Fruit fly (Drosophila melanogaster) whole organism, pupa: Measurements from ENCODE around the gene CG34302.

Experiments used
- CG10348 ChIP-seq: fragments of 200-800 bp; sonication (Bioruptor generic); IDR thresholded peaks from 2 replicates; pipeline ENCODE4 v1.3.6; 2022; ENCODE audit warnings: missing biosample characterization, missing genetic modification characterization
- CG12605 ChIP-seq: fragments of 200-800 bp; sonication (Bioruptor generic); IDR thresholded peaks from 2 replicates; pipeline ENCODE4 v1.3.6; 2022; ENCODE audit warnings: missing biosample characterization, missing genetic modification characterization
- CG13204 ChIP-seq: fragments of 200-800 bp; sonication (Bioruptor generic); optimal IDR thresholded peaks from 2 replicates; lab custom pipeline; 2018; ENCODE audit warnings: missing biosample characterization, mild to moderate bottlenecking, missing genetic modification characterization, moderate library complexity
- CG14655 ChIP-seq: fragments of 200-800 bp; sonication (Bioruptor generic); optimal IDR thresholded peaks from 3 replicates; lab custom pipeline; 2017; ENCODE audit warnings: mild to moderate bottlenecking, missing biosample characterization, missing genetic modification reagents, missing genetic modification characterization
- CG15710 ChIP-seq: fragments of 200-800 bp; sonication (Bioruptor generic); optimal IDR thresholded peaks from 2 replicates; lab custom pipeline; 2018; ENCODE audit warnings: missing biosample characterization, mild to moderate bottlenecking, missing genetic modification characterization, moderate library complexity
- CG17806 ChIP-seq: fragments of 200-800 bp; sonication (Bioruptor generic); optimal IDR thresholded peaks from 2 replicates; lab custom pipeline; 2018; ENCODE audit warnings: missing biosample characterization, mild to moderate bottlenecking, missing genetic modification characterization, moderate library complexity
- CG32121 ChIP-seq: fragments of 200-800 bp; sonication (Bioruptor generic); IDR thresholded peaks from 2 replicates; pipeline ENCODE4 v1.3.6; 2022; ENCODE audit warnings: missing biosample characterization, missing genetic modification characterization
- CG34367 ChIP-seq: fragments of 200-800 bp; sonication (Bioruptor generic); optimal IDR thresholded peaks from 2 replicates; lab custom pipeline; 2018; ENCODE audit warnings: missing biosample characterization, mild to moderate bottlenecking, missing genetic modification characterization
- CG4496 ChIP-seq: fragments of 200-800 bp; sonication (Bioruptor generic); IDR thresholded peaks from 3 replicates; pipeline ENCODE4 v1.3.6; 2022; ENCODE audit warnings: missing biosample characterization, missing genetic modification characterization
- CG8159 ChIP-seq: fragments of 200-800 bp; sonication (Bioruptor generic); optimal IDR thresholded peaks from 3 replicates; lab custom pipeline; 2018; ENCODE audit warnings: missing biosample characterization, mild to moderate bottlenecking, missing genetic modification characterization, moderate library complexity
- CG8301 ChIP-seq: fragments of 200-800 bp; sonication (Bioruptor generic); optimal IDR thresholded peaks from 2 replicates; lab custom pipeline; 2018; ENCODE audit warnings: missing biosample characterization, mild to moderate bottlenecking, missing genetic modification characterization
- CG9948 ChIP-seq: fragments of 200-800 bp; sonication (Bioruptor generic); optimal IDR thresholded peaks from 2 replicates; lab custom pipeline; 2018; ENCODE audit warnings: missing biosample characterization, mild to moderate bottlenecking, missing genetic modification characterization, moderate library complexity
- D1 ChIP-seq: fragments of 200-800 bp; sonication (Bioruptor generic); optimal IDR thresholded peaks from 2 replicates; lab custom pipeline; 2018; ENCODE audit warnings: missing biosample characterization, mild to moderate bottlenecking, missing genetic modification characterization, moderate library complexity
- EcR ChIP-seq: fragments of 200-800 bp; sonication (Bioruptor generic); optimal IDR thresholded peaks from 3 replicates; lab custom pipeline; 2019; ENCODE audit warnings: missing biosample characterization, missing genetic modification characterization, mild to moderate bottlenecking, moderate library complexity, missing genetic modification reagents
- Ets98B ChIP-seq: fragments of 200-800 bp; sonication (Bioruptor generic); IDR thresholded peaks from 2 replicates; pipeline ENCODE4 v1.3.6; 2022; ENCODE audit warnings: missing biosample characterization, missing genetic modification characterization
- Pif1A ChIP-seq: fragments of 200-800 bp; sonication (Bioruptor generic); optimal IDR thresholded peaks from 3 replicates; lab custom pipeline; 2016; ENCODE audit warnings: missing biosample characterization, missing genetic modification characterization
- Pif1B ChIP-seq: fragments of 200-800 bp; sonication (Bioruptor generic); optimal IDR thresholded peaks from 3 replicates; lab custom pipeline; 2016; ENCODE audit warnings: missing biosample characterization, missing genetic modification characterization
- Snoo ChIP-seq: fragments of 200-800 bp; sonication (Bioruptor generic); optimal IDR thresholded peaks from 3 replicates; lab custom pipeline; 2017; ENCODE audit warnings: missing biosample characterization, mild to moderate bottlenecking, missing genetic modification characterization, inconsistent platforms
- gl ChIP-seq: fragments of 200-800 bp; sonication (Bioruptor generic); optimal IDR thresholded peaks from 2 replicates; lab custom pipeline; 2018; ENCODE audit warnings: missing biosample characterization, mild to moderate bottlenecking, missing genetic modification characterization
- rn ChIP-seq: fragments of 200-800 bp; sonication (Bioruptor generic); IDR thresholded peaks from 2 replicates; pipeline ENCODE4 v1.3.6; 2022; ENCODE audit warnings: missing biosample characterization, missing genetic modification characterization

The CG34302 gene

DNA sequence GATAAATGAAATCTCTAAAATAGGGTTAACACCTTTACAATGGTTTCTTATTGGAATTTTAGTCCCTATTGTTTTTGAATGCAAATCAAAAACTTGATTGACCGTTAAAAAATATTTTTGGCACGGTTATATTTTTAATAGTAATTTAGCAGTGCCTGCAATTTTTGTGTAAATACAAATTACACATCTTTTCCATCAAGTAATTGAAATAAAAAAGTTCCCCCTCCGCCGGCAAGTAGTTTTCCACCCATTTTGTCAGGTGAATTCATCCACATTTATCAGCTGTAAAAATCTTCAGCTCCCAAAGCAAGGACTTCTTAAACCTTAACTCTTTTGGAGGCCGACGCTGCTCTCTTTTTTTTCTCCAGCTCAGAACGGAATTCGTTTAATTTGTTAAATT lies at the start of gene CG34302:
TSS of gene CG34302 (minus strand) at position 101 of the 400 bp plus-strand sequence.
- TF ChIP-seq Ets98B (GFP tag; lab: Robert Waterston, UW) (no peak), CG34367 (tag; lab: Kevin White, UChicago) (no peak), CG14655 (no peak), rn (no peak), Snoo (tag; lab: Kevin White, UChicago) (no peak), CG4496 (GFP tag; lab: Robert Waterston, UW) (no peak), CG8159 (tag; lab: Kevin White, UChicago) (no peak), CG8301 (no peak), D1 (no peak), Pif1A (GFP tag; lab: Kevin White, UChicago) (no peak), CG15710 (tag; lab: Kevin White, UChicago) (no peak), CG10348 (GFP tag; lab: Robert Waterston, UW) (no peak), CG17806 (no peak)

DNA sequence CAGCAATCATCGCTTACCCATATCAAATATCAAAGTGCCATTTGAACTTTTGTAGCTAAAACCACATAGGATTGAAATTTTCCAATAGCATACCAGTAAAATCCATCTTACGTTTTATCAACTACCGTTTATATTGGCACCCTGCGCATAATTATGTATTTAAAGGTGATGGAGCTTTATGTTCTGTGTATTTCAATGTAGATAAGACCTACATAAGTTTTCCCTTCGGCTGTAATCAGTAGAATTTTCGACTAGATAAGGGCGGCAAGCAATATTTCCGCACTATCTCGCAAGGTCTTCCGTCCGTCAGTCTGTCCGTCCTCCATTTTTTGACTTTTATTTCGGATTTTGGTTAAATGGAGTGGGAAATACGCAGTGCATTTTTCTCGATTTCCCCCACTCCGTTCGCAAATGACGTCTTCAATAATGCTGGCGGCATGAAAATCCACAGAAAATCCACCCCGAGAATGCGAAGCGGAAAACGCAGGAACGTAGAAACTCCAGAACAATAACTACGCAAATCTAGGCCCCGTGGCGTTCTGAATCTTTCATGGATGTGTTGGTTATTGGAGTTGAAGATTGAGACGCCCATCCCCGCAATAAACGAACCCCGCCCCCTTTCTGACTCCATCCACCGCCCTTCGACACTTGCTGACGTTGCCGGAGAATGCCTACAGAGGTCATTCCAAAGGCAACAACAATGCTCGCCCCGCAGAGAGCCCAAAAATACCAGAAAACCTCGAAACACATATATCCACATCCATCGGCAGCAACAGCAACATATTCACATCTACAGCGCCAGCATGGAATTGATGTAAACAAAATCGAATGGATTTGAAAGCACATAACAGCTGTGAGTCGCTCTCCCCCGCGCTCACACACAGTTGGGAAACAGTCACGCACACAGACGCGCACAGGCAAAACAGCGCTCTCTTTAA lies 49.5 kb upstream of the CG34302 start:
- TF ChIP-seq Ets98B (GFP tag; lab: Robert Waterston, UW) (no peak), Pif1A (GFP tag; lab: Kevin White, UChicago) (no peak), D1 (no peak), CG4496 (GFP tag; lab: Robert Waterston, UW) (no peak), EcR (GFP tag; lab: Kevin White, UChicago) (no peak), CG10348 (GFP tag; lab: Robert Waterston, UW) (no peak)
- TF ChIP-seq, all 21 proteins: peak for 0

DNA sequence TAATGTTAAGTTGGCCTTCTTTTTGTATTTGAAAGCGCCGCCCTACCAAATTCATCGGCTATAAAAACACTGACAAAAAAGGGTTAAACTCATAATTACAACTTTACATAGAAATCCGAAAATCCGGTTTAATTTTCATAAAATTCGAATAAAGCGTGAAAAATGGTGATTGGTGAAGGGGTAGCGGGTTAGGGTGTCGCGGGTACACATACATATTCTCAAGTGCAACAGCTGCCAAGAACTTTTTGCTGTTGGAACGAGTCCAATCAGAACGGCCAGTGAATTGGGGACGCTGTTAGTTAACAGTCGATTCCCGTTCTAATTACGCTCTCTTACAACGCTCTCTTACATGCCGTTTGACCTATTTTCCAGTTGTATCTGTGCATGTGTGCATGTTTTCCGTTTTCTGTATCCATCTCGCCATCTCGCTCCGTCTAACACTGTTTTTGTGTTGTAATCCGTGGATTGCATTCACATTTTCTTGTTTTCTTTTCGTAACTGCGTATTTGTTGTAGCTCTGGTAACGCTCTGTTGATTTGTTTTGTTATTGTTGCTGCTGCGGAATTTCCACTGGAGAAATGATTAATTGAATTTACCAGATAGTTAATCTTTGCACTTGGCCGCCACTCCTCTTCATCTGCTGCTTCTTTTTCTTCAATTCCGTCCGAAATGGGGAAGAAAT lies 48.7 kb upstream of the CG34302 start:
- TF ChIP-seq CG12605 (GFP tag; lab: Robert Waterston, UW) (no peak), EcR (GFP tag; lab: Kevin White, UChicago) (no peak), CG4496 (GFP tag; lab: Robert Waterston, UW) (0 out of 3 replicates have a peak, but pooled peaks have one; percentile 44), Snoo (tag; lab: Kevin White, UChicago) (no peak), Ets98B (GFP tag; lab: Robert Waterston, UW) (peak; percentile 18; the same call in 1 of the 2 replicates), CG32121 (peak; percentile 55), CG9948 (tag; lab: Kevin White, UChicago) (no peak)
- TF ChIP-seq, all 21 proteins: peak for 3

DNA sequence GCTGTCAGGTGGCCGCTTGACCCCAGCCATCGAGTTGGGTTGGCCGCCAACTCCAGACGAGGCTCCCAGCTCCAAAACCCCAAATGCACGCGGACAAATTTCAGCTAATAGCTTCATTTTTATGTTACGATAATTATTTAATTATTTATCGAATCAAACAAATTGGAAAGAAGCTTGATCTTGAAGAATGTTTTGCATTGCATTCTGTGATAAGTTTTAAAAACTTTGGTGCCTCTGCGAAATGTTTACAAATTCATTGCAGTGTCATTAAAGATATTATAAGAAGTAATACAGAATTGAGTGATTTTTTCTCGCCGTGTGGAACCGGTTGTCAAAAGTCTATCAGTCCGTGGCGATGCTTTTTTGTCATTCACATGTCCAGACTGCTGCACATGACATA lies 46.8 kb upstream of the CG34302 start:
- TF ChIP-seq gl (tag; lab: Kevin White, UChicago) (no peak), rn (no peak), Ets98B (GFP tag; lab: Robert Waterston, UW) (0 out of 2 replicates have a peak, but pooled peaks have one; percentile 5), CG34367 (tag; lab: Kevin White, UChicago) (no peak), Pif1B (no peak), CG8301 (peak; percentile 36)

DNA sequence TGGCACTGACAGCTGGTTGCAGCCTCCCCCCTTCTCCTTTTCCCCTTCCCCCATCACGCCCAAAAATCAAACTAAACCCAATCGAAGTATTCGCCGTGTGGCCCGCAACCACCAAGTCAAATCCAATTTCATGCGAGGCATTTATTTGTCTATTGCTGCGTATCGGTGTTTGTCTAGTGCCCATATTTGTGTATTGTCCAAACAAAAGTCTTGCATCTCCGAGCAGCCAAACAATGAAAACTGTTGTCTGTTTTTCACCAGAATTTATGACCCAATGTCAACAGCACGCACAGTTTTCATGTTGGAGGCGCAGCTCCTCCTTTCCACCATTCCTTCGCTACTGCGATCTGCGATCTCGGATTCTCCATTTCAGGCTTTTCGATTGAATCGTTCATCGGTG lies 46.3 kb upstream of the CG34302 start:
- no peak for TF ChIP-seq rn
- no peak for TF ChIP-seq CG12605 (GFP tag; lab: Robert Waterston, UW)
- TF ChIP-seq CG15710 (tag; lab: Kevin White, UChicago): no peak
- no peak for TF ChIP-seq Pif1A (GFP tag; lab: Kevin White, UChicago)
- TF ChIP-seq, all 21 proteins: peak for 0

DNA sequence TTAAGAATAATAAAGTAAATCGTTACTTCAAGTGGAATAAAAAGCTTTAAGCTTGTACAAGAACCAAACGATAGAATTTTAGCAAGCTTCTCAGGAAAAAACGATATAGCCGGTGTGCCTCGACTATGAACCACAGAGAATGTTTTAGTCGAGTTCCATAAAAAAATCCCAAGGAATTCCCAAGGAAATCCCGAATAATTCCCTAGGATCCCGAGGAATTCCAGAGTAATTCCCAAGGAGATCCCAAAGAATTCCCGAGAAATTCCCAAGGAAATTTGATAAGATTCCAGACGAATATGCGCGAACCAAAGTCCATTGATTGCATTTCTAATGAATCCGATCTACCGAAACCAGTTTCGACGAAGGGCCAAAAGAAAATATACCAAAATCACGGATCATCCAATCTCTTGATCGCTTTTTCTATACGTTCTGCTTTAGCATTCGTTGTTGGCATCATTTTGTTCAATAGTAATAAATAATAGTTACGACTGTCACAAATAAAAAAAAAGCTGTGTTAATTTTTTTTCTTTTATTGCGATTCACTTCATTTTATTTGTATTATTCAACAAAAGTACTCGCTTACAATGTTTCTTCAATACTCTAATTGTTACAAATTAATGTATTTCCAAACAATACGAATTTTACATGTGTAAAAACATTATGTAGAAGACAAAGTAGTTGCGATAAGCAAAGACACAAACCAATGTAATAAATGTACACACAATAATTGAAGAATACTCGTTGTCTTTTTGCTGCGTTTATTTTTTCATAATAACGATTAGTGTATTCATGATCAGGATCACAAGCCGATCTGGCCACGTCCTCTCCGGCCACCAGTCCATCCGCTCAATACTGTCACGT lies 45.1 kb upstream of the CG34302 start:
- TF ChIP-seq D1 (peak; percentile 30), CG32121 (no peak), rn (no peak), CG8301 (peak; percentile 12), CG10348 (GFP tag; lab: Robert Waterston, UW) (no peak)

DNA sequence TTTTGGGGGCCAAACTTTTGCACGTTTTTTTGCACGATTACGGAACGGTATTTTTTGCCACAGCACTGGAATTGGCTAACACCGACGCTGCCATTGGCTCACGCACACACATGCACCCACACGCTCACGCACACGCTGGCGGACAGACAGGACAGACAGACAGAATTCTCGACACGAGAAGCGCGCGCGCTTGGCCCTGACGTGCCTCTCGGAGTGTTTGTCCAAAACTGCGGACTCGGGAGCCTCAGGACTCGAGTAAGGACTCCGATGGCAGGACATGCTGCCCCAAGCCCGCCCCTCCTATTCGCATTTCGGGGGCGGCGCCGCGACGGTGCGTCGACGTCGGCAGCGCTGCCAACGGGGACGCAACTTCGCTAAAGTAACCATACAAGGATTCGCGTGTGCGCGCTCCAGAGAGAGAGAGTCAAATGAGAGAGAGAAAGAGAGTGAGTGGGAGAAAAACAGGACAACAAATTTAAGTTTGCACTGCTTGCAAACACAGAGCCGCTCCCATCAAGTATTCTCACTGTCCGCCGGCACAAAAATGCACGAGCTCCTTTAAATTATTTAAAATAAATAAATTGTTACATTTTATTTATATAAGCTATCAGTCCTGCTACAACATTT lies 44.4 kb upstream of the CG34302 start, which contains the start of gene Teh1:
TSS of gene Teh1 (minus strand) at position 210 of the 627 bp plus-strand sequence.
- TF ChIP-seq CG13204 (GFP tag; lab: Kevin White, UChicago) (no peak), CG14655 (no peak), CG9948 (tag; lab: Kevin White, UChicago) (no peak), rn (no peak)
